Fruit fly (Drosophila melanogaster): Measurements from ENCODE around the gene CG18404.
A peak's percentile ranks its signal among the peaks of the same experiment; 100 is the strongest.

The CG18404 gene

DNA sequence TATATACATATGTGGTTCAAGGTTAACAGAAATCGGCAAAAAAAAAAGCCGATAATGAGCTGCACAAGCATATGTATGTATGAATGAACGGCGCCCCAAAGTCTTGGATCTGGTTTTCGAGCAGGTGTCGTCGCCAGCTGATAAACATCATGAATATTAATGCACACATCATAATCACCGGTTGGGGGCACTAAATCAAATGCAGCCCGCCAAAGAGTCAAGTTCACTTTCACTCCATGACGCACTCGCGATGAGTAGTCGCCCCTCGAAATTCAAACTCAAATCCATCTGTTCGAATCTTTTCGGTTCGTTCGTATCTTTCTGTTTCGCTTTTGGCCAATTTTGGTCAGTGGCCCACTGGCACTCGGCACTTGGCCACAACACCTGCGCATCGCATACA lies 12.7 kb upstream of the CG18404 start:
- TF ChIP-seq OdsH (GFP tag; optimal IDR thresholded peaks at IDR 0.05): no peak
- TF ChIP-seq Blimp-1 (GFP tag; optimal IDR thresholded peaks at IDR 0.05): peak; percentile 69
- TF ChIP-seq topi (GFP tag; optimal IDR thresholded peaks at IDR 0.05): no peak
- no peak for TF ChIP-seq Met (GFP tag; optimal IDR thresholded peaks at IDR 0.05)
- TF ChIP-seq CG11762 (GFP tag; optimal IDR thresholded peaks at IDR 0.05; ENCODE audit: insufficient read depth): no peak
- no peak for TF ChIP-seq Ets21C (GFP tag; optimal IDR thresholded peaks at IDR 0.05)
- no peak for TF ChIP-seq Sox14 (GFP tag; optimal IDR thresholded peaks at IDR 0.05)
- no peak for TF ChIP-seq CG11902 (GFP tag; optimal IDR thresholded peaks at IDR 0.05)
- TF ChIP-seq dac (GFP tag; optimal IDR thresholded peaks at IDR 0.05): no peak

dm6 chr3R:30243262-30243815 lies 9.6 kb upstream of the CG18404 start, which contains the start of gene CG9737:
TSS of gene CG9737 (minus strand) at chr3R:30243312.
- TF ChIP-seq CG6276 (GFP tag; optimal IDR thresholded peaks at IDR 0.05): peak; percentile 92
- no peak for TF ChIP-seq CG11902 (GFP tag; optimal IDR thresholded peaks at IDR 0.05)
- TF ChIP-seq lz (GFP tag; optimal IDR thresholded peaks at IDR 0.05): no peak
- no peak for TF ChIP-seq OdsH (GFP tag; optimal IDR thresholded peaks at IDR 0.05)
- no peak for TF ChIP-seq fkh (GFP tag; optimal IDR thresholded peaks at IDR 0.05)
- peak; percentile 37 for TF ChIP-seq CG8319 (GFP tag; optimal IDR thresholded peaks at IDR 0.05)
- peak; percentile 27 for TF ChIP-seq cyc (GFP tag; optimal IDR thresholded peaks at IDR 0.05)
- TF ChIP-seq Ets21C (GFP tag; optimal IDR thresholded peaks at IDR 0.05): no peak
- peak; percentile 80 for TF ChIP-seq CG3919 (GFP tag; optimal IDR thresholded peaks at IDR 0.05)
- peak; percentile 50 for TF ChIP-seq dac (GFP tag; optimal IDR thresholded peaks at IDR 0.05)
- TF ChIP-seq CG10631 (GFP tag; optimal IDR thresholded peaks at IDR 0.05): no peak
- TF ChIP-seq Met (GFP tag; optimal IDR thresholded peaks at IDR 0.05): peak; percentile 67
- peak; percentile 54 for TF ChIP-seq Hr4 (GFP tag; optimal IDR thresholded peaks at IDR 0.05)
- peak; percentile 61 for TF ChIP-seq CG10669 (GFP tag; optimal IDR thresholded peaks at IDR 0.05)
- TF ChIP-seq topi (GFP tag; optimal IDR thresholded peaks at IDR 0.05): peak; percentile 67
- no peak for TF ChIP-seq acj6 (GFP tag; optimal IDR thresholded peaks at IDR 0.05)
- peak; percentile 15 to 30 for TF ChIP-seq salr (GFP tag; optimal IDR thresholded peaks at IDR 0.05)
- peak; percentile 60 for TF ChIP-seq CG7368 (GFP tag; optimal IDR thresholded peaks at IDR 0.05)
- peak; percentile 91 for TF ChIP-seq net (GFP tag; optimal IDR thresholded peaks at IDR 0.05)
- peak; percentile 20 for TF ChIP-seq achi (GFP tag; optimal IDR thresholded peaks at IDR 0.05)
- TF ChIP-seq CG6808 (GFP tag; optimal IDR thresholded peaks at IDR 0.05): peak; percentile 85
- peak; percentile 24 for TF ChIP-seq CG3032 (tag; optimal IDR thresholded peaks at IDR 0.05)
- peak; percentile 82 for TF ChIP-seq eg (GFP tag; IDR thresholded peaks at IDR 0.05)
- TF ChIP-seq CG6792 (GFP tag; optimal IDR thresholded peaks at IDR 0.05): no peak
- peak; percentile 65; the same call in 2 of the 3 replicates for TF ChIP-seq CG8119 (GFP tag; IDR thresholded peaks at IDR 0.05)
- peak; percentile 61 for TF ChIP-seq Lpt (GFP tag; optimal IDR thresholded peaks at IDR 0.05)
- TF ChIP-seq Eip78C (GFP tag): peak; percentile 90
- TF ChIP-seq CG6854 (GFP tag; optimal IDR thresholded peaks at IDR 0.05): peak; percentile 98
- TF ChIP-seq Sox14 (GFP tag; optimal IDR thresholded peaks at IDR 0.05): peak; percentile 73
- no peak for TF ChIP-seq CG4318 (GFP tag; optimal IDR thresholded peaks at IDR 0.05)
- peak; percentile 0 for TF ChIP-seq fd85E (GFP tag; optimal IDR thresholded peaks at IDR 0.05)
- TF ChIP-seq CG1621 (tag; optimal IDR thresholded peaks at IDR 0.05): peak; percentile 85
- TF ChIP-seq dsx (GFP tag; optimal IDR thresholded peaks at IDR 0.05; ENCODE audit: poor library complexity, severe bottlenecking): peak; percentile 63
- TF ChIP-seq CG9139 (GFP tag; optimal IDR thresholded peaks at IDR 0.05): peak; percentile 89
- peak; percentile 64; the same call in 2 of the 3 replicates for TF ChIP-seq CG6163 (GFP tag; IDR thresholded peaks at IDR 0.05)
- peak; percentile 3 for TF ChIP-seq Ets96B (tag; optimal IDR thresholded peaks at IDR 0.05)
- peak; percentile 23 for TF ChIP-seq Smox (GFP tag; optimal IDR thresholded peaks at IDR 0.05)
- TF ChIP-seq esn (GFP tag; optimal IDR thresholded peaks at IDR 0.05): peak; percentile 44
- TF ChIP-seq spab (GFP tag; optimal IDR thresholded peaks at IDR 0.05): peak; percentile 71
- no peak for TF ChIP-seq Sox15 (GFP tag; optimal IDR thresholded peaks at IDR 0.05)
- peak; percentile 27 for TF ChIP-seq Eip93F (GFP tag; optimal IDR thresholded peaks at IDR 0.05)
- peak; percentile 68 for TF ChIP-seq Eip75B (GFP tag; optimal IDR thresholded peaks at IDR 0.05)
- peak; percentile 84 for TF ChIP-seq svp (GFP tag)
- TF ChIP-seq pdm3 (GFP tag; optimal IDR thresholded peaks at IDR 0.05): peak; percentile 43
- TF ChIP-seq CG8632 (GFP tag; optimal IDR thresholded peaks at IDR 0.05): no peak
- TF ChIP-seq fd59A (GFP tag; optimal IDR thresholded peaks at IDR 0.05): no peak
